Worm (Caenorhabditis elegans): ENCODE measurements around the gene atrn-1.

atrn-1 gene

DNA sequence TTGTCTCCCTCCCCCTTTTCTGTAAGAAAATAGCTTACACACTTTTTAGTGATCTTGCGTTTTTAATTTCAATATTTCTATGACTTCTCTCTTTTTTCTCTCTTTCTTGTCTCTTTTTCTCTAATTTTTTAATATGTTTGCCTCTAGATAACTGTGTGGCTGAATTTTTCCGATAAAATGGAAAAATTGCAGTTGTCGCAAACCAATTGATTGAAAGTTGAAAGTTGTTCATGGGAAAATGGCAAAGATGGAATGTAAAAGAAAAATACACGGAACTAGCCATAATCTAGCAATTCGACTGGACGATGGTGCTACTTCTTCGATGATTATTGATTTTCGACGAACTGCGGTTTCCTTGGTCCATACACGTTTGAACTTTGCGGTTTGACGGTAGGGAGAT lies 44.5 kb downstream of the atrn-1 start:
- no peak for TF ChIP-seq Y55F3AM.14 (GFP tag; optimal IDR thresholded peaks at IDR 0.05)
- TF ChIP-seq nhr-23 (tag; optimal IDR thresholded peaks at IDR 0.05): no peak
- peak; percentile 21 for TF ChIP-seq fos-1 (tag; optimal IDR thresholded peaks at IDR 0.05)
- TF ChIP-seq lin-39 (tag; optimal IDR thresholded peaks at IDR 0.05): no peak
- no peak for TF ChIP-seq peb-1 (tag; optimal IDR thresholded peaks at IDR 0.05)
- TF ChIP-seq aly-2 (tag; optimal IDR thresholded peaks at IDR 0.05): no peak
- no peak for TF ChIP-seq unc-62 (GFP tag; optimal IDR thresholded peaks at IDR 0.05)
- no peak for TF ChIP-seq mdl-1 (tag; optimal IDR thresholded peaks at IDR 0.05)

DNA sequence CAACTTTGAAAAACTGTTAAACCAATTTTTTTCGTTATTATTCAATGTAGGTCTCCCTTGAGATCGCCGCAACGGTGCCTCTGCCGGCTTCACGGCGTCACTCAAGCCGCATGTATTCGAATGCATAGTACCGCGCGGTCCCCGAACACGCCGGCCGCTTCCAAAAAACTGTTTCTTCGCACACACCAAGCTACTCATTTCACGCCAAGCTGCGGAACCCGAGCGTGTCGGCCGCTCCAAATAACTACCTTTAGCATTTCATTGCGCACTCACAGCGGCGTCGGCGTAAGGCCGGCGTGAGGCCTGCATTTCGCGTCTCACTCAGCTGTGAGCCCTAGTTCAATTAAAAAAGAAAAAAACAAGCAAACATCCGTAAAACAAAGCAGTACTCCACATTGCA lies 45.2 kb downstream of the atrn-1 start:
- TF ChIP-seq zag-1 (tag; optimal IDR thresholded peaks at IDR 0.05) (no peak), lin-13 (GFP tag; optimal IDR thresholded peaks at IDR 0.05) (no peak), elt-1 (tag; optimal IDR thresholded peaks at IDR 0.05) (no peak), nhr-11 (tag; optimal IDR thresholded peaks at IDR 0.05) (no peak), nhr-23 (tag; optimal IDR thresholded peaks at IDR 0.05) (no peak), ceh-82 (tag; optimal IDR thresholded peaks at IDR 0.05) (no peak), R02D3.7 (tag; optimal IDR thresholded peaks at IDR 0.05) (no peak), nhr-6 (tag; optimal IDR thresholded peaks at IDR 0.05) (no peak), alr-1 (tag; optimal IDR thresholded peaks at IDR 0.05) (no peak), nhr-10 (tag; optimal IDR thresholded peaks at IDR 0.05) (no peak), skn-1 (tag; optimal IDR thresholded peaks at IDR 0.05) (no peak), lin-11 (tag; optimal IDR thresholded peaks at IDR 0.05) (no peak)

DNA sequence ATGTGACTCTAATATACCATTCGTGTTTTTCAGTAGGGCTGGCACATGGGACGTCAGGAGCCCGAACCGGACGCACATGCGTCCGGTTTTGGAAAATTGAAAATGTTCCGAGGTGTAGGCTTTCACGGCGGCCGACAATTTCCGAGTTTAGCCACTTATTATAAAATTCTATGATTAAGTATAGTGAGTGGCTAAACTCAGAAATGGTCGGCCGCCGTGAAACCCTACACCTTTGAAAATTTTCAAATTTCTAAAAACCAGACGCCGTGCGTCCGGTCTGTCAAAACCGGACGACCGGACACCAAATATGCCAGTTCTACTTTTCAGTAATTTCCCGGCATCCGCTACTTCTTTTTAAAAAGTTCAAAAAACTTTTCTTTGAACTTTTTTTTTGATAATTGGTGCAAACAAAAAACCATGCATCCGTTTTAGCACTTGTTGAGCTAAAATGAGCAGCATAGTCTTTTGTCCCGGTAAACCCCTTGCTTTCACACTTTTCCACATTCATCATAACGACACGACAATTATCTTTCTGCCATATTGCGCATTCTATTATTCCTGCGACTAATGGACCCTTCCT lies 46.4 kb downstream of the atrn-1 start:
- TF ChIP-seq nhr-129 (tag; optimal IDR thresholded peaks at IDR 0.05) (no peak), zag-1 (tag; optimal IDR thresholded peaks at IDR 0.05) (no peak), ZK546.5 (tag; optimal IDR thresholded peaks at IDR 0.05) (no peak), lin-39 (tag; optimal IDR thresholded peaks at IDR 0.05) (no peak), skn-1 (tag; optimal IDR thresholded peaks at IDR 0.05) (no peak), ama-1 (optimal IDR thresholded peaks at IDR 0.05) (no peak), ztf-11 (tag; optimal IDR thresholded peaks at IDR 0.05) (no peak), nhr-12 (tag; optimal IDR thresholded peaks at IDR 0.05) (no peak)

DNA sequence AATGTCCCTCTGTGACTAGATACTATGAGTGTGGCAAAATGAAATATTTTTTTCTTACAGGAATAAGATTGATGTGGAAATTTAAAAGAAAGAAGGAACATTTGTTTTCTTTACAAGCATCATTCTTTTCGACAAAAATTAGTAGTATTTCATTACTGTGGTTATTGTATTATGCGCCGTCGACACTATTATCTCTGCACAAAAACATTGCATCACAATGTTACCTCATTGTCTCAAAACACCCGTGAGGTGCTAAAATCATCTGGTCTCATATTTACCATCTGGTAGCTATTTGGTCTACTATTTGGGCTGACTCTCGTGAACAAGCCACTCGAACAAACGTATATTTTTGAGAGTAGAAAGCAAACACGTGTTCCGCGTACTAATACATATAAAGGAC lies 48.2 kb downstream of the atrn-1 start:
- TF ChIP-seq dmd-4 (tag; optimal IDR thresholded peaks at IDR 0.05): no peak
- no peak for TF ChIP-seq ceh-82 (tag; optimal IDR thresholded peaks at IDR 0.05)
- TF ChIP-seq lin-11 (tag; optimal IDR thresholded peaks at IDR 0.05): no peak
- no peak for TF ChIP-seq unc-39 (tag; optimal IDR thresholded peaks at IDR 0.05)
- TF ChIP-seq crh-2 (tag; optimal IDR thresholded peaks at IDR 0.05): no peak
- TF ChIP-seq nhr-11 (tag; optimal IDR thresholded peaks at IDR 0.05): no peak
- TF ChIP-seq F13H6.1 (tag; optimal IDR thresholded peaks at IDR 0.05): no peak
- no peak for TF ChIP-seq nhr-77 (tag; optimal IDR thresholded peaks at IDR 0.05)

DNA sequence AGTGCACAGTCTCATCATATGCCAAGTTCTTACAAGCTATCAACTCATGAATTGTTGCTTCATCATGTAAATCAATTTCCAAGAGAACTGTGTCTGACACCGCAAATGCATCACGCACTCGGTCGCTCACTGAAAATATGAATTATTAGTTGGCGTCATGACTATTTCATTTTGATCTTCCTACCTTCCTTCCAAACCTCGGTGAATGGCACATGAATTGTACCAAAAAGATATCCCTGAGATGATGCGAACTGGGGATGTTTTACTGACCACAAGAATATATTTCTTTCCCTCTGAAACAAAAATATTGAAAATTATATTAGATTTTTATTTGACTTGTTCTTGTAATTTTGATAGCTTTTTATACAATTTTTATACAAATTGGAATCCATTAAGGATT lies 48.8 kb downstream of the atrn-1 start:
- no peak for TF ChIP-seq lin-39 (tag; optimal IDR thresholded peaks at IDR 0.05)
- TF ChIP-seq unc-55 (GFP tag; optimal IDR thresholded peaks at IDR 0.05): no peak
- TF ChIP-seq nhr-129 (tag; optimal IDR thresholded peaks at IDR 0.05): no peak
- no peak for TF ChIP-seq ztf-1 (GFP tag; conservative IDR thresholded peaks at IDR 0.05)
- TF ChIP-seq fos-1 (tag; optimal IDR thresholded peaks at IDR 0.05): no peak
- no peak for TF ChIP-seq peb-1 (tag; optimal IDR thresholded peaks at IDR 0.05)
- no peak for TF ChIP-seq F13H6.1 (tag; optimal IDR thresholded peaks at IDR 0.05)
- no peak for TF ChIP-seq mab-5 (tag; optimal IDR thresholded peaks at IDR 0.05)
- no peak for TF ChIP-seq nhr-21 (tag; optimal IDR thresholded peaks at IDR 0.05)
- TF ChIP-seq nhr-6 (tag; optimal IDR thresholded peaks at IDR 0.05): no peak
- no peak for TF ChIP-seq zag-1 (tag; optimal IDR thresholded peaks at IDR 0.05)
- TF ChIP-seq gmeb-1 (tag; optimal IDR thresholded peaks at IDR 0.05): no peak
- no peak for TF ChIP-seq nhr-237 (tag; optimal IDR thresholded peaks at IDR 0.05)
- no peak for TF ChIP-seq nhr-12 (tag; optimal IDR thresholded peaks at IDR 0.05)
- TF ChIP-seq sma-3 (GFP tag; optimal IDR thresholded peaks at IDR 0.05): no peak

Data from whole organism, L2 larva.